Fruit fly (Drosophila melanogaster) whole organism, prepupa: Measurements from ENCODE around the gene CG31676.

Experiments used
- CG10631 ChIP-seq: fragments of 200-800 bp; sonication (Bioruptor generic); optimal IDR thresholded peaks from 2 replicates; lab custom pipeline; 2016; ENCODE audit warnings: missing biosample characterization, missing genetic modification characterization
- CG11902 ChIP-seq: fragments of 200-800 bp; sonication (Bioruptor generic); optimal IDR thresholded peaks from 3 replicates; lab custom pipeline; 2016; ENCODE audit warnings: missing biosample characterization, missing genetic modification characterization
- CG15336 ChIP-seq: fragments of 200-800 bp; sonication (Bioruptor generic); IDR thresholded peaks from 2 replicates; pipeline ENCODE4 v1.3.6; 2022; ENCODE audit warnings: missing biosample characterization, missing genetic modification characterization
- CG1621 ChIP-seq: fragments of 200-800 bp; sonication (Bioruptor generic); optimal IDR thresholded peaks from 3 replicates; lab custom pipeline; 2018; ENCODE audit warnings: missing biosample characterization, mild to moderate bottlenecking, missing genetic modification characterization
- CG16779 ChIP-seq: fragments of 200-800 bp; sonication (Bioruptor generic); optimal IDR thresholded peaks from 3 replicates; lab custom pipeline; 2017; ENCODE audit warnings: missing biosample characterization, mild to moderate bottlenecking, missing genetic modification characterization
- CG3032 ChIP-seq: fragments of 200-800 bp; optimal IDR thresholded peaks from 2 replicates; lab custom pipeline; 2019; ENCODE audit warnings: missing biosample characterization, mild to moderate bottlenecking, missing genetic modification characterization, moderate library complexity
- CG34406 ChIP-seq: fragments of 200-800 bp; sonication (Bioruptor generic); optimal IDR thresholded peaks from 3 replicates; lab custom pipeline; 2016; ENCODE audit warnings: missing biosample characterization, missing genetic modification characterization
- CG3919 ChIP-seq: fragments of 200-800 bp; sonication (Bioruptor generic); optimal IDR thresholded peaks from 3 replicates; lab custom pipeline; 2016; ENCODE audit warnings: missing biosample characterization, missing genetic modification characterization
- CG4318 ChIP-seq: fragments of 200-800 bp; sonication (Bioruptor generic); optimal IDR thresholded peaks from 3 replicates; lab custom pipeline; 2017; ENCODE audit warnings: missing biosample characterization, mild to moderate bottlenecking, missing genetic modification characterization
- CG6163 ChIP-seq: fragments of 200-800 bp; sonication (Bioruptor generic); IDR thresholded peaks from 3 replicates; pipeline ENCODE4 v1.3.6; 2022; ENCODE audit warnings: missing biosample characterization, missing genetic modification characterization
- CG6276 ChIP-seq: fragments of 200-800 bp; sonication (Bioruptor generic); optimal IDR thresholded peaks from 2 replicates; lab custom pipeline; 2017; ENCODE audit warnings: missing biosample characterization, mild to moderate bottlenecking, missing genetic modification characterization
- CG6792 ChIP-seq: fragments of 200-800 bp; sonication (Bioruptor generic); optimal IDR thresholded peaks from 3 replicates; lab custom pipeline; 2016; ENCODE audit warnings: missing biosample characterization, missing genetic modification characterization
- CG6808 ChIP-seq: fragments of 200-800 bp; sonication (Bioruptor generic); optimal IDR thresholded peaks from 3 replicates; lab custom pipeline; 2017; ENCODE audit warnings: missing biosample characterization, missing genetic modification characterization, mild to moderate bottlenecking, moderate library complexity, missing genetic modification reagents
- CG6854 ChIP-seq: fragments of 200-800 bp; sonication (Bioruptor generic); optimal IDR thresholded peaks from 2 replicates; lab custom pipeline; 2017; ENCODE audit warnings: missing biosample characterization, mild to moderate bottlenecking, missing genetic modification characterization
- CG7368 ChIP-seq: fragments of 200-800 bp; sonication (Bioruptor generic); optimal IDR thresholded peaks from 3 replicates; lab custom pipeline; 2016; ENCODE audit warnings: missing biosample characterization, missing genetic modification characterization
- CG8319 ChIP-seq: fragments of 200-800 bp; sonication (Bioruptor generic); optimal IDR thresholded peaks from 3 replicates; lab custom pipeline; 2016; ENCODE audit warnings: missing biosample characterization, missing genetic modification characterization
- CG8632 ChIP-seq: fragments of 200-800 bp; sonication (Bioruptor generic); optimal IDR thresholded peaks from 3 replicates; lab custom pipeline; 2016; ENCODE audit warnings: missing biosample characterization, missing genetic modification characterization
- Eip75B ChIP-seq: fragments of 200-800 bp; sonication (Bioruptor generic); optimal IDR thresholded peaks from 3 replicates; lab custom pipeline; 2016; ENCODE audit warnings: missing biosample characterization, missing genetic modification characterization
- Eip78C ChIP-seq: fragments of 200-800 bp; sonication (Bioruptor generic); peaks from one replicate; lab custom pipeline; 2016; ENCODE audit warnings: missing biosample characterization, missing genetic modification characterization
- Eip93F ChIP-seq: fragments of 200-800 bp; sonication (Bioruptor generic); optimal IDR thresholded peaks from 2 replicates; lab custom pipeline; 2016; ENCODE audit warnings: missing biosample characterization, mild to moderate bottlenecking, missing genetic modification characterization
- Ets21C ChIP-seq: fragments of 200-800 bp; sonication (Bioruptor generic); optimal IDR thresholded peaks from 3 replicates; lab custom pipeline; 2016; ENCODE audit warnings: missing biosample characterization, missing genetic modification characterization
- Ets96B ChIP-seq: fragments of 200-800 bp; optimal IDR thresholded peaks from 2 replicates; lab custom pipeline; 2019; ENCODE audit warnings: missing biosample characterization, mild to moderate bottlenecking, missing genetic modification characterization, moderate library complexity
- Hr38 ChIP-seq: sonication (Bioruptor generic); optimal IDR thresholded peaks from 2 replicates; lab custom pipeline; 2016; ENCODE audit warnings: missing biosample characterization, missing genetic modification characterization
- Hr39 ChIP-seq: fragments of 200-800 bp; sonication (Bioruptor generic); optimal IDR thresholded peaks from 2 replicates; lab custom pipeline; 2016; ENCODE audit warnings: missing biosample characterization, missing genetic modification characterization
- Hr4 ChIP-seq: fragments of 200-800 bp; sonication (Bioruptor generic); optimal IDR thresholded peaks from 3 replicates; lab custom pipeline; 2016; ENCODE audit warnings: missing biosample characterization, missing genetic modification characterization
- Lpt ChIP-seq: fragments of 200-800 bp; sonication (Bioruptor generic); optimal IDR thresholded peaks from 3 replicates; lab custom pipeline; 2016; ENCODE audit warnings: missing biosample characterization, missing genetic modification characterization
- Met ChIP-seq: fragments of 200-800 bp; sonication (Bioruptor generic); optimal IDR thresholded peaks from 3 replicates; lab custom pipeline; 2016; ENCODE audit warnings: missing biosample characterization, missing genetic modification characterization
- OdsH ChIP-seq: fragments of 200-800 bp; sonication (Bioruptor generic); optimal IDR thresholded peaks from 3 replicates; lab custom pipeline; 2016; ENCODE audit warnings: missing biosample characterization, missing genetic modification characterization
- Smox ChIP-seq: fragments of 200-800 bp; sonication (Bioruptor generic); optimal IDR thresholded peaks from 3 replicates; lab custom pipeline; 2016; ENCODE audit warnings: missing biosample characterization, missing genetic modification characterization
- Sox15 ChIP-seq: fragments of 200-800 bp; sonication (Bioruptor generic); optimal IDR thresholded peaks from 3 replicates; lab custom pipeline; 2016; ENCODE audit warnings: missing biosample characterization, missing genetic modification characterization
- acj6 ChIP-seq: fragments of 200-800 bp; sonication (Bioruptor generic); optimal IDR thresholded peaks from 3 replicates; lab custom pipeline; 2016; ENCODE audit warnings: missing biosample characterization, missing genetic modification characterization
- dac ChIP-seq: fragments of 200-800 bp; sonication (Bioruptor generic); optimal IDR thresholded peaks from 2 replicates; lab custom pipeline; 2017; ENCODE audit warnings: missing biosample characterization, mild to moderate bottlenecking, missing genetic modification characterization
- dsx ChIP-seq: fragments of 200-800 bp; optimal IDR thresholded peaks from 3 replicates; lab custom pipeline; 2019; ENCODE audit warnings: missing biosample characterization, mild to moderate bottlenecking, missing genetic modification characterization, moderate library complexity; ENCODE audit not compliant: poor library complexity, severe bottlenecking
- eg ChIP-seq: fragments of 200-800 bp; sonication (Bioruptor generic); IDR thresholded peaks from 3 replicates; pipeline ENCODE4 v1.3.6; 2022; ENCODE audit warnings: missing biosample characterization, missing genetic modification characterization
- esn ChIP-seq: fragments of 200-800 bp; sonication (Bioruptor generic); optimal IDR thresholded peaks from 2 replicates; lab custom pipeline; 2016; ENCODE audit warnings: missing biosample characterization, mild to moderate bottlenecking, missing genetic modification characterization, moderate library complexity
- fd85E ChIP-seq: fragments of 200-800 bp; sonication (Bioruptor generic); optimal IDR thresholded peaks from 3 replicates; lab custom pipeline; 2016; ENCODE audit warnings: missing biosample characterization, missing genetic modification characterization
- lz ChIP-seq: fragments of 200-800 bp; sonication (Bioruptor generic); optimal IDR thresholded peaks from 3 replicates; lab custom pipeline; 2016; ENCODE audit warnings: missing biosample characterization, missing genetic modification characterization
- net ChIP-seq: fragments of 200-800 bp; sonication (Bioruptor generic); optimal IDR thresholded peaks from 3 replicates; lab custom pipeline; 2016; ENCODE audit warnings: missing biosample characterization, missing genetic modification characterization
- pdm3 ChIP-seq: fragments of 200-800 bp; sonication (Bioruptor generic); optimal IDR thresholded peaks from 3 replicates; lab custom pipeline; 2016; ENCODE audit warnings: missing biosample characterization, missing genetic modification characterization
- salr ChIP-seq, 2 experiments: fragments of 200-800 bp; sonication (Bioruptor generic); optimal IDR thresholded peaks; 3 replicates each; lab custom pipeline; 2016 to 2018; ENCODE audit warnings: missing biosample characterization in 2 of 2, missing genetic modification characterization in 2 of 2, mild to moderate bottlenecking in 1 of 2
- spab ChIP-seq: fragments of 200-800 bp; sonication (Bioruptor generic); optimal IDR thresholded peaks from 2 replicates; lab custom pipeline; 2017; ENCODE audit warnings: missing biosample characterization, mild to moderate bottlenecking, missing genetic modification characterization, missing genetic modification reagents
- topi ChIP-seq: fragments of 200-800 bp; sonication (Bioruptor generic); optimal IDR thresholded peaks from 3 replicates; lab custom pipeline; 2016; ENCODE audit warnings: missing biosample characterization, missing genetic modification characterization
- vri ChIP-seq: fragments of 200-800 bp; sonication (Bioruptor generic); optimal IDR thresholded peaks from 3 replicates; lab custom pipeline; 2016; ENCODE audit warnings: missing biosample characterization, mild to moderate bottlenecking, missing genetic modification characterization

The CG31676 gene

dm6 chr2L:20805624-20806339, 34.8 kb upstream of the CG31676 start (continued):
- TF ChIP-seq Lpt (GFP tag; lab: Kevin White, UChicago) = peak; percentile 49
- peak; percentile 40 for TF ChIP-seq dac (GFP tag; lab: Kevin White, UChicago)
- TF ChIP-seq esn (GFP tag; lab: Kevin White, UChicago) = peak; percentile 81
- peak; percentile 78 for TF ChIP-seq acj6 (GFP tag; lab: Kevin White, UChicago)
- peak; percentile 38 for TF ChIP-seq CG4318 (GFP tag; lab: Kevin White, UChicago)
- peak; percentile 63 for TF ChIP-seq Eip75B
- TF ChIP-seq topi (GFP tag; lab: Kevin White, UChicago) = peak; percentile 64
- no peak for TF ChIP-seq Hr38 (GFP tag; lab: Kevin White, UChicago)
- TF ChIP-seq Ets21C (GFP tag; lab: Kevin White, UChicago) = peak; percentile 15
- TF ChIP-seq Smox = peak; percentile 73
- TF ChIP-seq CG6163 = peak; percentile 76
- TF ChIP-seq CG3919 (GFP tag; lab: Kevin White, UChicago) = peak; percentile 73
- peak; percentile 34 for TF ChIP-seq CG6808 (GFP tag; lab: Kevin White, UChicago)
- TF ChIP-seq CG1621 (tag; lab: Kevin White, UChicago) = peak; percentile 31
- TF ChIP-seq CG34406 (GFP tag; lab: Kevin White, UChicago) = peak; percentile 68
- peak; percentile 11 to 38 for TF ChIP-seq salr (GFP tag; optimal IDR thresholded peaks at IDR 0.05; lab: Kevin White, UChicago)
- peak; percentile 88 for TF ChIP-seq Eip78C (GFP tag; lab: Kevin White, UChicago)
- TF ChIP-seq Met (GFP tag; lab: Kevin White, UChicago) = peak; percentile 72
- peak; percentile 84 for TF ChIP-seq CG15336 (GFP tag; lab: Robert Waterston, UW)
- peak; percentile 55 for TF ChIP-seq Hr39 (GFP tag; lab: Kevin White, UChicago)
- TF ChIP-seq lz (GFP tag; lab: Kevin White, UChicago) = peak; percentile 68
- TF ChIP-seq CG10631 = peak; percentile 69
- TF ChIP-seq CG8319 = peak; percentile 63
- peak; percentile 44 for TF ChIP-seq CG3032 (tag; lab: Kevin White, UChicago)
- peak; percentile 73 for TF ChIP-seq OdsH
- TF ChIP-seq CG7368 (GFP tag; lab: Kevin White, UChicago) = no peak
- peak; percentile 60 for TF ChIP-seq CG11902 (GFP tag; lab: Kevin White, UChicago)
- TF ChIP-seq CG8632 (GFP tag; lab: Kevin White, UChicago) = peak; percentile 49
- TF ChIP-seq net (GFP tag; lab: Kevin White, UChicago) = peak; percentile 79
- TF ChIP-seq Sox15 (GFP tag; lab: Kevin White, UChicago) = peak; percentile 58
- TF ChIP-seq dsx (GFP tag; lab: Kevin White, UChicago) = peak; percentile 51
- no peak for TF ChIP-seq fd85E
- peak; percentile 49 for TF ChIP-seq CG16779 (tag; lab: Kevin White, UChicago)
- peak; percentile 68 for TF ChIP-seq pdm3 (GFP tag; lab: Kevin White, UChicago)
- no peak for TF ChIP-seq CG6854 (GFP tag; lab: Kevin White, UChicago)
- peak; percentile 26 for TF ChIP-seq spab (GFP tag; lab: Kevin White, UChicago)
- peak; percentile 72 for TF ChIP-seq Hr4
- TF ChIP-seq CG6792 (GFP tag; lab: Kevin White, UChicago) = peak; percentile 67
- TF ChIP-seq eg (GFP tag; lab: Robert Waterston, UW) = peak; percentile 80
- TF ChIP-seq Ets96B (tag; lab: Kevin White, UChicago) = peak; percentile 49

- TF ChIP-seq CG10631 (no peak), Ets21C (GFP tag; lab: Kevin White, UChicago) (no peak), CG3919 (GFP tag; lab: Kevin White, UChicago) (no peak), Ets96B (tag; lab: Kevin White, UChicago) (no peak), Eip93F (no peak), Hr4 (no peak), vri (no peak), CG3032 (tag; lab: Kevin White, UChicago) (no peak), CG6276 (GFP tag; lab: Kevin White, UChicago) (no peak), CG1621 (tag; lab: Kevin White, UChicago) (no peak)
- TF ChIP-seq, all 60 proteins: peak for 0
These were observed 33.9 kb upstream of the CG31676 start for dm6 chr2L:20806619-20807018.
